Fruit fly (Drosophila melanogaster): ENCODE measurements around the gene CG3223.

Gene CG3223

dm6 chr3R:7999530-8000116 is 9.6 kb upstream of the CG3223 start, which contains the start of gene PIG-H (continued):
- TF ChIP-seq MESR4 (GFP tag; optimal IDR thresholded peaks at IDR 0.05) (peak; percentile 52), Abd-B (GFP tag; optimal IDR thresholded peaks at IDR 0.05) (peak; percentile 11), row (GFP tag; IDR thresholded peaks at IDR 0.05) (peak; percentile 46; the same call in 1 of the 3 replicates), HmgD (GFP tag; optimal IDR thresholded peaks at IDR 0.05) (no peak), CG31365 (tag; optimal IDR thresholded peaks at IDR 0.05) (no peak), CG31441 (GFP tag; IDR thresholded peaks at IDR 0.05) (peak; percentile 40; the same call in 1 of the 2 replicates), CG11504 (tag; optimal IDR thresholded peaks at IDR 0.05) (peak; percentile 37)

dm6 chr3R:8001074-8001669 is 8.0 kb upstream of the CG3223 start, which contains the start of the genes Kmn2 and CG2698:
Gene Kmn2 (minus strand): TSS chr3R:8001309.
Gene CG2698 (plus strand): TSS chr3R:8001562.
- peak; percentile 99 for TF ChIP-seq tgo (GFP tag; IDR thresholded peaks at IDR 0.05)
- no peak for TF ChIP-seq CG8478 (optimal IDR thresholded peaks at IDR 0.05)
- peak; percentile 88 for TF ChIP-seq cwo (GFP tag; optimal IDR thresholded peaks at IDR 0.05)
- peak; percentile 85 for TF ChIP-seq CG10462 (GFP tag; optimal IDR thresholded peaks at IDR 0.05)
- peak; percentile 55; the same call in 2 of the 3 replicates for TF ChIP-seq knrl (GFP tag; IDR thresholded peaks at IDR 0.05; ENCODE audit: partially characterized antibody)
- TF ChIP-seq ato (GFP tag; IDR thresholded peaks at IDR 0.05; ENCODE audit: partially characterized antibody), result no peak
- peak; percentile 95 for TF ChIP-seq CG18262 (tag; optimal IDR thresholded peaks at IDR 0.05)
- TF ChIP-seq CG10654 (GFP tag; optimal IDR thresholded peaks at IDR 0.05), result peak; percentile 96
- peak; percentile 98 for TF ChIP-seq CG10366 (GFP tag; IDR thresholded peaks at IDR 0.05)
- TF ChIP-seq pb (GFP tag; optimal IDR thresholded peaks at IDR 0.05), result peak; percentile 61
- TF ChIP-seq CG4404 (GFP tag; IDR thresholded peaks at IDR 0.05), result peak; percentile 97
- peak; percentile 96 for TF ChIP-seq Ada2b (GFP tag; IDR thresholded peaks at IDR 0.05)
- peak; percentile 81 for TF ChIP-seq sd (tag; optimal IDR thresholded peaks at IDR 0.05)
- TF ChIP-seq Dbx (GFP tag; IDR thresholded peaks at IDR 0.05), result peak; percentile 98
- TF ChIP-seq CG3065 (GFP tag; optimal IDR thresholded peaks at IDR 0.05), result peak; percentile 79
- peak; percentile 97 for TF ChIP-seq ase (GFP tag; IDR thresholded peaks at IDR 0.05)
- TF ChIP-seq salm (tag; optimal IDR thresholded peaks at IDR 0.05), result peak; percentile 90
- TF ChIP-seq nmo (GFP tag; optimal IDR thresholded peaks at IDR 0.05), result peak; percentile 97
- peak; percentile 43; the same call in 1 of the 2 replicates for TF ChIP-seq sna (GFP tag; IDR thresholded peaks at IDR 0.05; ENCODE audit: partially characterized antibody)
- TF ChIP-seq trem (tag; optimal IDR thresholded peaks at IDR 0.05), result peak; percentile 91
- TF ChIP-seq CG7987 (GFP tag; optimal IDR thresholded peaks at IDR 0.05), result peak; percentile 85
- peak; percentile 70 for TF ChIP-seq CG31365 (tag; optimal IDR thresholded peaks at IDR 0.05)
- peak; percentile 82 for TF ChIP-seq NC2β (GFP tag; optimal IDR thresholded peaks at IDR 0.05)
- TF ChIP-seq CG10565 (GFP tag; optimal IDR thresholded peaks at IDR 0.05), result peak; percentile 77
- peak; percentile 62 for TF ChIP-seq pzg (GFP tag; optimal IDR thresholded peaks at IDR 0.05)
- peak; percentile 97 for TF ChIP-seq croc (GFP tag; conservative IDR thresholded peaks at IDR 0.05)
- TF ChIP-seq bab2 (GFP tag; optimal IDR thresholded peaks at IDR 0.05), result peak; percentile 84
- TF ChIP-seq Rfx (GFP tag; IDR thresholded peaks at IDR 0.05), result peak; percentile 98
- peak; percentile 83 for TF ChIP-seq CG16863 (GFP tag; optimal IDR thresholded peaks at IDR 0.05)
- peak; percentile 81 for TF ChIP-seq run (tag; optimal IDR thresholded peaks at IDR 0.05)
- peak; percentile 97 for TF ChIP-seq Awh (GFP tag; IDR thresholded peaks at IDR 0.05)
- peak; percentile 97 for TF ChIP-seq CG2889 (GFP tag; IDR thresholded peaks at IDR 0.05)
- peak; percentile 95 for TF ChIP-seq CG11695 (GFP tag; IDR thresholded peaks at IDR 0.05)
- peak; percentile 44 for TF ChIP-seq Dref (GFP tag; IDR thresholded peaks at IDR 0.05)
- TF ChIP-seq CG32767 (GFP tag; IDR thresholded peaks at IDR 0.05), result peak; percentile 97
- TF ChIP-seq CG11247 (GFP tag; IDR thresholded peaks at IDR 0.05), result peak; percentile 98
- peak; percentile 92 for TF ChIP-seq CG11560 (tag; IDR thresholded peaks at IDR 0.05)
- peak; percentile 98 for TF ChIP-seq Abd-B (GFP tag; optimal IDR thresholded peaks at IDR 0.05)
- peak; percentile 97 for TF ChIP-seq ind (GFP tag; optimal IDR thresholded peaks at IDR 0.05)
- peak; percentile 91 for TF ChIP-seq CG2875 (GFP tag; optimal IDR thresholded peaks at IDR 0.05)
- no peak for TF ChIP-seq Kr (GFP tag; optimal IDR thresholded peaks at IDR 0.05)
- TF ChIP-seq grau (tag; optimal IDR thresholded peaks at IDR 0.05), result peak; percentile 100
- TF ChIP-seq pum (GFP tag; optimal IDR thresholded peaks at IDR 0.05), result peak; percentile 85
